Worm (Caenorhabditis elegans) whole organism, young adult: ENCODE measurements around the gene R155.5.

ENCODE experiments used
- B0019.2 ChIP-seq: fragments of 200-800 bp; sonication (Bioruptor generic); conservative IDR thresholded peaks from 2 replicates; pipeline ENCODE4 v1.3.6; 2022; ENCODE audit warnings: missing genetic modification reagents, missing genetic modification characterization, missing compliant biosample characterization
- B0035.1 ChIP-seq: sonication (generic microtip); optimal IDR thresholded peaks from 2 replicates; lab custom pipeline; 2016; ENCODE audit warnings: missing genetic modification characterization, mild to moderate bottlenecking, missing compliant biosample characterization, missing genotype, missing genetic modification reagents
- B0261.1 ChIP-seq: sonication (generic microtip); optimal IDR thresholded peaks from 2 replicates; lab custom pipeline; 2016; ENCODE audit warnings: mild to moderate bottlenecking, missing genetic modification characterization, moderate library complexity, missing compliant biosample characterization
- C06A6.2 ChIP-seq: fragments of 200-800 bp; sonication (Bioruptor generic); conservative IDR thresholded peaks from 2 replicates; pipeline ENCODE4 v1.3.6; 2022; ENCODE audit warnings: missing genetic modification characterization, missing compliant biosample characterization
- F10E7.11 ChIP-seq: sonication (generic microtip); optimal IDR thresholded peaks from 2 replicates; lab custom pipeline; 2017; ENCODE audit warnings: mild to moderate bottlenecking, missing genetic modification characterization, moderate library complexity, missing compliant biosample characterization
- F33H1.4 ChIP-seq: fragments of 200-800 bp; sonication (Bioruptor generic); IDR thresholded peaks from 2 replicates; pipeline ENCODE4 v1.3.6; 2022; ENCODE audit warnings: missing genetic modification reagents, missing genetic modification characterization, missing compliant biosample characterization
- F39B2.1 ChIP-seq: fragments of 200-800 bp; sonication (Bioruptor generic); IDR thresholded peaks from 2 replicates; pipeline ENCODE4 v1.3.6; 2022; ENCODE audit warnings: missing genetic modification reagents, missing genetic modification characterization, missing compliant biosample characterization
- F49E8.2 ChIP-seq: sonication (generic microtip); optimal IDR thresholded peaks from 3 replicates; lab custom pipeline; 2017; ENCODE audit warnings: missing genetic modification characterization, mild to moderate bottlenecking, missing compliant biosample characterization, antibody characterized with exemption, moderate library complexity; ENCODE audit not compliant: insufficient read depth
- F55B11.4 ChIP-seq: sonication (generic microtip); optimal IDR thresholded peaks from 2 replicates; lab custom pipeline; 2016; ENCODE audit warnings: missing compliant biosample characterization, missing genetic modification characterization, borderline replicate concordance; ENCODE audit not compliant: insufficient read depth
- K12H6.12 ChIP-seq: fragments of 200-800 bp; sonication (Bioruptor generic); optimal IDR thresholded peaks from 2 replicates; lab custom pipeline; 2018; ENCODE audit warnings: mild to moderate bottlenecking, missing genetic modification characterization, missing compliant biosample characterization
- T26A5.8 ChIP-seq: sonication (generic microtip); optimal IDR thresholded peaks from 2 replicates; lab custom pipeline; 2016; ENCODE audit warnings: missing genetic modification characterization, missing compliant biosample characterization
- ama-1 ChIP-seq, 3 experiments: fragments of 150-350 bp in 1 of 3; sonication (generic microtip) in 2 of 3; optimal IDR thresholded peaks; 2 replicates each; lab custom pipeline; 2014 to 2018; ENCODE audit warnings: missing biosample characterization in 2 of 3, missing genetic modification characterization in 2 of 3, missing genetic modification reagents in 2 of 3
- bed-2 ChIP-seq: fragments of 200-800 bp; sonication (Bioruptor generic); IDR thresholded peaks from 2 replicates; pipeline ENCODE4 v1.3.6; 2022; ENCODE audit warnings: missing genetic modification reagents, missing genetic modification characterization, missing compliant biosample characterization
- cebp-2 ChIP-seq: fragments of 200-800 bp; sonication (Bioruptor generic); IDR thresholded peaks from 2 replicates; pipeline ENCODE4 v1.3.6; 2022; ENCODE audit warnings: missing genetic modification characterization, missing compliant biosample characterization
- ceh-27 ChIP-seq: fragments of 200-800 bp; sonication (Bioruptor generic); optimal IDR thresholded peaks from 2 replicates; lab custom pipeline; 2018; ENCODE audit warnings: mild to moderate bottlenecking, missing genetic modification characterization, moderate library complexity, missing compliant biosample characterization
- ceh-58 ChIP-seq: fragments of 200-800 bp; sonication (Bioruptor generic); IDR thresholded peaks from 2 replicates; pipeline ENCODE4 v1.3.6; 2022; ENCODE audit warnings: missing genetic modification characterization, missing compliant biosample characterization
- chd-7 ChIP-seq: sonication (generic microtip); optimal IDR thresholded peaks from 2 replicates; lab custom pipeline; 2016; ENCODE audit warnings: mild to moderate bottlenecking, missing genetic modification characterization, moderate library complexity, missing compliant biosample characterization
- die-1 ChIP-seq: sonication (generic microtip); optimal IDR thresholded peaks from 2 replicates; lab custom pipeline; 2016; ENCODE audit warnings: missing genotype, mild to moderate bottlenecking, missing genetic modification characterization, missing compliant biosample characterization
- egl-18 ChIP-seq: fragments of 200-800 bp; sonication (Bioruptor generic); IDR thresholded peaks from 2 replicates; pipeline ENCODE4 v1.3.6; 2022; ENCODE audit warnings: missing genetic modification reagents, missing genetic modification characterization, missing compliant biosample characterization
- him-1 ChIP-seq: sonication (generic microtip); optimal IDR thresholded peaks from 2 replicates; lab custom pipeline; 2016; ENCODE audit warnings: missing genotype, missing genetic modification reagents, missing genetic modification characterization, missing compliant biosample characterization
- hlh-12 ChIP-seq: sonication (generic microtip); optimal IDR thresholded peaks from 2 replicates; lab custom pipeline; 2016; ENCODE audit warnings: missing genetic modification characterization, missing compliant biosample characterization
- hsf-1 ChIP-seq: fragments of 200-800 bp; sonication (Bioruptor generic); IDR thresholded peaks from 2 replicates; pipeline ENCODE4 v1.3.6; 2022; ENCODE audit warnings: missing genetic modification reagents, missing genetic modification characterization, missing compliant biosample characterization
- let-526 ChIP-seq: fragments of 200-800 bp; sonication (Bioruptor generic); IDR thresholded peaks from 2 replicates; pipeline ENCODE4 v1.3.6; 2022; ENCODE audit warnings: missing genetic modification reagents, missing genetic modification characterization, missing compliant biosample characterization
- let-607 ChIP-seq, 2 experiments: fragments of 200-800 bp in 1 of 2; sonication (Bioruptor generic) in 1 of 2; sonication (generic microtip) in 1 of 2; optimal IDR thresholded peaks; 2 replicates each; lab custom pipeline; 2016 to 2018; ENCODE audit warnings: mild to moderate bottlenecking in 2 of 2, missing compliant biosample characterization in 2 of 2, missing genetic modification characterization in 2 of 2, moderate library complexity in 2 of 2, missing genotype in 1 of 2
- madf-10 ChIP-seq: sonication (generic microtip); optimal IDR thresholded peaks from 2 replicates; lab custom pipeline; 2016; ENCODE audit warnings: mild to moderate bottlenecking, missing genetic modification characterization, missing compliant biosample characterization
- madf-8 ChIP-seq: fragments of 200-800 bp; sonication (Bioruptor generic); conservative IDR thresholded peaks from 2 replicates; pipeline ENCODE4 v1.3.6; 2022; ENCODE audit warnings: missing genetic modification reagents, missing genetic modification characterization, missing compliant biosample characterization
- mes-4 ChIP-seq: sonication (generic microtip); optimal IDR thresholded peaks from 2 replicates; lab custom pipeline; 2016; ENCODE audit warnings: missing genotype, missing genetic modification characterization, missing compliant biosample characterization
- mxl-1 ChIP-seq: sonication (generic microtip); optimal IDR thresholded peaks from 2 replicates; lab custom pipeline; 2016; ENCODE audit warnings: missing genetic modification characterization, missing compliant biosample characterization
- nfyb-1 ChIP-seq: fragments of 200-800 bp; sonication (Bioruptor generic); IDR thresholded peaks from 2 replicates; pipeline ENCODE4 v1.3.6; 2022; ENCODE audit warnings: missing genetic modification reagents, missing genetic modification characterization, missing compliant biosample characterization
- nhr-120 ChIP-seq: fragments of 200-800 bp; sonication (Bioruptor generic); IDR thresholded peaks from 2 replicates; pipeline ENCODE4 v1.3.6; 2022; ENCODE audit warnings: missing genetic modification characterization, missing compliant biosample characterization
- nhr-179 ChIP-seq: sonication (generic microtip); optimal IDR thresholded peaks from 2 replicates; lab custom pipeline; 2016; ENCODE audit warnings: mild to moderate bottlenecking, missing genetic modification characterization, missing compliant biosample characterization
- nhr-27 ChIP-seq: fragments of 200-800 bp; sonication (Bioruptor generic); optimal IDR thresholded peaks from 2 replicates; lab custom pipeline; 2018; ENCODE audit warnings: mild to moderate bottlenecking, missing genetic modification characterization, moderate library complexity, missing compliant biosample characterization
- nhr-90 ChIP-seq: sonication (generic microtip); optimal IDR thresholded peaks from 2 replicates; lab custom pipeline; 2016; ENCODE audit warnings: missing genotype, mild to moderate bottlenecking, missing genetic modification characterization, missing compliant biosample characterization
- pbrm-1 ChIP-seq: fragments of 200-800 bp; sonication (Bioruptor generic); IDR thresholded peaks from 2 replicates; pipeline ENCODE4 v1.3.6; 2022; ENCODE audit warnings: missing genetic modification reagents, missing genetic modification characterization, missing compliant biosample characterization
- rec-8 ChIP-seq, 2 experiments: sonication (generic microtip); optimal IDR thresholded peaks; 2 replicates each; lab custom pipeline; 2016; ENCODE audit warnings: mild to moderate bottlenecking in 2 of 2, missing genetic modification characterization in 2 of 2, missing genetic modification reagents in 2 of 2, missing genotype in 2 of 2, missing biosample characterization in 1 of 2, missing compliant biosample characterization in 1 of 2, moderate library complexity in 1 of 2
- repo-1 ChIP-seq: sonication (generic microtip); optimal IDR thresholded peaks from 2 replicates; lab custom pipeline; 2017; ENCODE audit warnings: mild to moderate bottlenecking, missing genetic modification characterization, missing compliant biosample characterization
- snpc-1.3 ChIP-seq: sonication (generic microtip); optimal IDR thresholded peaks from 2 replicates; lab custom pipeline; 2017; ENCODE audit warnings: missing genetic modification characterization, mild to moderate bottlenecking, missing compliant biosample characterization, antibody characterized with exemption, moderate library complexity, missing genotype, missing genetic modification reagents; ENCODE audit not compliant: insufficient read depth
- snpc-3.4 ChIP-seq: sonication (generic microtip); optimal IDR thresholded peaks from 2 replicates; lab custom pipeline; 2017; ENCODE audit warnings: missing genetic modification characterization, mild to moderate bottlenecking, missing compliant biosample characterization, antibody characterized with exemption, moderate library complexity, missing genotype, missing genetic modification reagents
- unc-62 ChIP-seq: fragments of 150-350 bp; optimal IDR thresholded peaks from 2 replicates; lab custom pipeline; 2014; ENCODE audit warnings: missing biosample characterization, missing genetic modification reagents, missing genetic modification characterization
- xnd-1 ChIP-seq: sonication (generic microtip); optimal IDR thresholded peaks from 2 replicates; lab custom pipeline; 2016; ENCODE audit warnings: missing genotype, missing genetic modification reagents, missing genetic modification characterization, missing compliant biosample characterization
- zfh-2 ChIP-seq: fragments of 200-800 bp; sonication (Bioruptor generic); conservative IDR thresholded peaks from 2 replicates; pipeline ENCODE4 v1.3.6; 2022; ENCODE audit warnings: missing genetic modification reagents, missing genetic modification characterization, missing compliant biosample characterization
- ztf-6 ChIP-seq: fragments of 200-800 bp; sonication (Bioruptor generic); IDR thresholded peaks from 2 replicates; pipeline ENCODE4 v1.3.6; 2022; ENCODE audit warnings: missing genetic modification reagents, missing genetic modification characterization, missing compliant biosample characterization

R155.5 gene

DNA sequence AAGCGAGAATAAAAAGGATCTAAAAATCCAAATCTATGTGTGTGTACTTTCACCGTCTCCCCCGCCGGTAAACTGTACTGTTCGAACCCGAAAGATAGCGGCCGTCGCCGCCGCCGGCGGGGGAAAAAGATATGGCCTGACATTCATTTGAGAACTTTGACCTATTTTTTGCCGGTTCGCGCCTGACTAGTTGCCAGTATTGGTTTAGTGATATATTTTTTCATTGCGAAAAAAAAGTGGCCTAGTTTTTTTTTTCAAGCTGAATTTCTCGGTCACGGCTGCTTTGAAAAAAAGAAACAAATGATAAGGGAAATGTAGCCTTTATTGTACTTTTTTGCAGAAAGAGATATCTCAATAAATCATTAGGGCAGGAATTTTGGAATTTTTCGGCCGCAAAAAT, 7.8 kb downstream of the R155.5 start (continued):
- no peak for TF ChIP-seq C06A6.2 (GFP tag; lab: Robert Waterston, UW)
- TF ChIP-seq F33H1.4 (GFP tag; lab: Robert Waterston, UW) = 0 out of 2 replicates have a peak, but pooled peaks have one; percentile 7
- TF ChIP-seq snpc-3.4 (tag; lab: Kevin White, UChicago) = no peak
- no peak for TF ChIP-seq unc-62 (GFP tag; lab: Kevin White, UChicago)
- no peak for TF ChIP-seq nhr-27 (tag; lab: Kevin White, UChicago)
- TF ChIP-seq hsf-1 (GFP tag; lab: Robert Waterston, UW) = no peak
- no peak for TF ChIP-seq hlh-12 (tag; lab: Kevin White, UChicago)
- TF ChIP-seq F49E8.2 (tag; lab: Kevin White, UChicago) = no peak
- no peak for TF ChIP-seq B0261.1
- no peak for TF ChIP-seq snpc-1.3 (tag; lab: Kevin White, UChicago)
- no peak for TF ChIP-seq ceh-58 (GFP tag; lab: Robert Waterston, UW)

DNA sequence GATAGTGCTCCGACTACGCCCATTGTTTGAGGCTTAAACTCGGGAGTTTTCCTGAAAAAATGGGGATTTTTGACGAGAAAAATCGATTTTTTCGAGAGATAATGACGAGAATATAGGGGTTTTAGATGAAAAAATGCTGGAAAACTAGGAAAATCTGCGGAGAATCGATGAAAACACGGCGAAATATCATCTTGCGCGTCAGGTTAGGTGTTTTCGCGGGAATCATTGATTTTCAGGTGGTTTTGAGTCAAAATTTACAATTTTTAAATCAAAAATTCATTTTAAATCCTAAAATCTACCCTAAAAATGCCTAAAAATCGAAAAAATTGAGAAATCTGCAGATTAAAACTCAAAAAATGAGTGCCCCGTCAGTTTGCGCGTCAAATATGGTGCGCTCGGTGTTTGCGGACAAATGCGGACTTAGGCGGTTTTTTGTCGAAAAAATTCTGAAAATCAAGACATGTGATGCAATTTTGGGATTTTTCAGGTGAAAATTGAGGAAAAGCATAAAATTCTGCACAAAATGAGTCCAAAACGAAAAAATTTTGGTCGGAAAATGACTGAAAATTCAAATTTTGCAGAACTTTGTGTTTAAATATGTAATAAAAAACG, 8.3 kb downstream of the R155.5 start, which contains the start of gene mboa-6:
Gene mboa-6, minus strand, starts transcription at position 51 of the 612 bp plus-strand sequence.
- TF ChIP-seq B0019.2 (no peak), chd-7 (tag; lab: Kevin White, UChicago) (no peak)
- TF ChIP-seq, all 124 proteins: peak for 0

DNA sequence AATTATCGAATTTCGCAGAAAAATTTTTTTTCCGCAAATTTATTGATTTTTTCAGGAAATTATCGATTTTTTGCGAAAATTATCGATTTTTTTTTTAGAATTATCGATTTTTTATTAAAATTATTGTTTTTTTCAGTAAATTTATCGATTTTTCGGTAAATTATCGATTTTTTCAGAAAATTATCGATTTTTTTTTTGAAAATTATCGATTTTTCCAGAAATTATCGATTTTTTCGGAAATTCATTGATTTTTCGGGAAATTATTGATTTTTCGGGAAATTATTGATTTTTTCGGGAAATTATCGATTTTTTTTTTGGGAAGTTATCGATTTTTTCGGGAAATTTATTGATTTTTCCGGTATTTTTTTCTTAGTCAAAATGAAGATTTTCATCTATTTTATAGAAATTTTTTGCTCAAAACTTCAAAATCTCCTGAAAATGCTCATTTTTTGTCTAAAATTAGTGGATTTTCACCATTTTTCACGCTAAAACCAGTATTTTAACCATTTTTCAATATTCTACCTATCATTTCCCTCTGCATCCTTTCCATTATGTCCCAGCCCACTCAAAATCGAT, 14.7 kb downstream of the R155.5 start:
- TF ChIP-seq die-1 (no peak), nhr-120 (GFP tag; lab: Robert Waterston, UW) (no peak), let-607 (tag; optimal IDR thresholded peaks at IDR 0.05; lab: Kevin White, UChicago) (no peak), mxl-1 (tag; lab: Kevin White, UChicago) (no peak), madf-10 (tag; lab: Kevin White, UChicago) (no peak), madf-8 (GFP tag; lab: Robert Waterston, UW) (no peak), let-526 (GFP tag; lab: Robert Waterston, UW) (no peak), rec-8 (tag; optimal IDR thresholded peaks at IDR 0.05; lab: Kevin White, UChicago) (no peak), xnd-1 (tag; lab: Kevin White, UChicago) (no peak), F10E7.11 (tag; lab: Kevin White, UChicago) (no peak), repo-1 (tag; lab: Kevin White, UChicago) (no peak), T26A5.8 (no peak), B0035.1 (no peak), nfyb-1 (GFP tag; lab: Robert Waterston, UW) (no peak)

DNA sequence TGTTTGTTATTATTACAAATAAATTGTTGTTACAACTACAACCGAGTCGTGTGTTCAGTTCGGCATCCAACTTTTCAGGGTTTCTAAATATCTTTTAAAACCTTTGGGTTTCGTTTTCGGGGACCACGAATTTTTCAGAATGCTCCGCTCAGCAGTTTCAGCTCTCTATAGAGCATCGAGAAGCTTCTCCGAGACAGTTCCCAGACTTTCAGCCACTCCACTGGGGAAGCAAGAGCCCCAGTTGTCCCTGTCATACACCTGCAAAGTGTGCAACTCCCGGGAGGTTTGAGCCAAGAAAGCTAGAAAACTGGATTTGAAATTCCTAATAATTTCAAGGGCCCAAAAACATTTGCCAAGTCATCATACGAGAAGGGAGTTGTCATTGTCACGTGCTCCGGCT, 18.9 kb downstream of the R155.5 start, which contains the start of gene F53A3.7:
Gene F53A3.7, plus strand, starts transcription at position 139 of the 400 bp plus-strand sequence.
- TF ChIP-seq C06A6.2 (GFP tag; lab: Robert Waterston, UW) = no peak
- TF ChIP-seq K12H6.12 = no peak
- TF ChIP-seq nhr-90 (tag; lab: Kevin White, UChicago) = no peak
- TF ChIP-seq pbrm-1 (GFP tag; lab: Robert Waterston, UW) = 0 out of 2 replicates have a peak, but pooled peaks have one; percentile 40
- peak; percentile 57 for TF ChIP-seq him-1 (tag; lab: Kevin White, UChicago)
- TF ChIP-seq ama-1 (optimal IDR thresholded peaks at IDR 0.05; lab: Kevin White, UChicago) = no peak
- peak in 1 of 2 experiments; percentile 57 for TF ChIP-seq ama-1 (GFP tag; optimal IDR thresholded peaks at IDR 0.05; lab: Kevin White, UChicago)
- TF ChIP-seq zfh-2 (GFP tag; lab: Robert Waterston, UW) = no peak
- no peak for TF ChIP-seq bed-2
- TF ChIP-seq mes-4 (tag; lab: Kevin White, UChicago) = no peak
- TF ChIP-seq nhr-120 (GFP tag; lab: Robert Waterston, UW) = no peak
- peak; percentile 14 for TF ChIP-seq nhr-179 (tag; lab: Kevin White, UChicago)
- TF ChIP-seq F39B2.1 = peak; percentile 65; the same call in 1 of the 2 replicates
- TF ChIP-seq snpc-1.3 (tag; lab: Kevin White, UChicago) = no peak
- no peak for TF ChIP-seq ztf-6 (GFP tag; lab: Robert Waterston, UW)
- TF ChIP-seq egl-18 (GFP tag; lab: Robert Waterston, UW) = 0 out of 2 replicates have a peak, but pooled peaks have one; percentile 20
- TF ChIP-seq ceh-27 (GFP tag; lab: Kevin White, UChicago) = no peak
- TF ChIP-seq cebp-2 (GFP tag; lab: Robert Waterston, UW) = no peak
- TF ChIP-seq xnd-1 (tag; lab: Kevin White, UChicago) = no peak
- TF ChIP-seq F55B11.4 (tag; lab: Kevin White, UChicago) = no peak
